Worm (Caenorhabditis elegans) whole organism, L2 larva: Measurements from ENCODE around the gene D2024.1.

Experiments
- blmp-1 ChIP-seq: sonication (generic microtip); optimal IDR thresholded peaks from 2 replicates; lab custom pipeline; 2017; ENCODE audit warnings: missing genetic modification characterization, mild to moderate bottlenecking, missing compliant biosample characterization, antibody characterized with exemption, moderate library complexity; ENCODE audit not compliant: insufficient read depth
- elt-1 ChIP-seq: fragments of 150-350 bp; optimal IDR thresholded peaks from 2 replicates; lab custom pipeline; 2014; ENCODE audit warnings: missing biosample characterization, missing genetic modification characterization
- lin-11 ChIP-seq: fragments of 150-350 bp; sonication (generic microtip); optimal IDR thresholded peaks from 2 replicates; lab custom pipeline; 2014; ENCODE audit warnings: missing biosample characterization, missing genetic modification characterization, inconsistent platforms, mixed read lengths
- lin-13 ChIP-seq: fragments of 150-350 bp; optimal IDR thresholded peaks from 2 replicates; lab custom pipeline; 2014; ENCODE audit warnings: missing biosample characterization, missing genetic modification reagents, missing genetic modification characterization
- lin-39 ChIP-seq: fragments of 150-350 bp; optimal IDR thresholded peaks from 2 replicates; lab custom pipeline; 2014; ENCODE audit warnings: missing biosample characterization, missing genetic modification reagents, missing genetic modification characterization
- mbf-1 ChIP-seq: sonication (generic microtip); optimal IDR thresholded peaks from 2 replicates; lab custom pipeline; 2017; ENCODE audit warnings: missing biosample characterization, missing genetic modification characterization
- nhr-12 ChIP-seq: fragments of 150-350 bp; optimal IDR thresholded peaks from 2 replicates; lab custom pipeline; 2014; ENCODE audit warnings: missing biosample characterization, missing genetic modification characterization
- ztf-1 ChIP-seq: fragments of 200-800 bp; sonication (Bioruptor generic); conservative IDR thresholded peaks from 2 replicates; pipeline ENCODE4 v1.3.6; 2022; ENCODE audit warnings: missing genetic modification characterization, missing compliant biosample characterization

Gene D2024.1

ce11 chrIV:7291957-7292356 lies 44.6 kb downstream of the D2024.1 start, which contains the start of gene F42C5.4:
F42C5.4 (minus strand) TSS chrIV:7292127.
- TF ChIP-seq nhr-12 (tag; lab: Kevin White, UChicago) = no peak
- no peak for TF ChIP-seq lin-13 (GFP tag; lab: Kevin White, UChicago)

- TF ChIP-seq lin-39 (tag; lab: Kevin White, UChicago) = no peak
- TF ChIP-seq ztf-1 = no peak
- no peak for TF ChIP-seq elt-1 (tag; lab: Kevin White, UChicago)
- no peak for TF ChIP-seq mbf-1 (tag; lab: Kevin White, UChicago)
- TF ChIP-seq blmp-1 (tag; lab: Kevin White, UChicago) = no peak
- TF ChIP-seq lin-11 (tag; lab: Kevin White, UChicago) = no peak
- TF ChIP-seq, all 48 proteins: peak for 0
Measured at ce11 chrIV:7294121-7294520, 46.8 kb downstream of the D2024.1 start, which contains the start of gene F42C5.5. F42C5.5 (minus strand) TSS chrIV:7294221.
